Worm (Caenorhabditis elegans): Measurements from ENCODE around the gene F53F4.16.

Gene F53F4.16

DNA sequence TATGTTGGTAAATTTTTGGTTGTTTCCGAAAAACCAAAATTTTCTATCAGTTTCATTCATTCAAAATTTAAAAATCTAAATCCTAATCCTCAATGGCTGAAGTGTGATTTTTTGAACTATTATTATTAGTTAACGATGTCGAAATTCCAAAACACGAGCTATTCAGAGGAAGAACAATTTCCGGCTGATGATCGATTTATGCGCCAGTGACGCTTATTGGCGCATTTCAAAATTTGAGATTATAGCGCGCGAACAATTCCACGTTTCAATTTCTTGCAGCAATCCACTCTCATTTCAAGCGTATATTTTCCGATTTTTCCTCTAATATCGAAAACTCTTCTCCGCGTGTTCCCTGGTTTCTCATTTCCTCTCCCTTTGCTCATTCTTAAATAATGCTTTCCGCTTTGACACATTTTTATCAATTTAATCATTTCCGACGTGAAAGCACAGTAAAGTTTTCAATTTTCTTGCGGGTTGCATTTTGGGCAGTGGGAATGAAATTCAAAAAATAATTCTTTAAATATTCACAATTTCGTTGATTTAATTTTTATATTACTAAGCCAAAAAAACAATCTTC, 42.8 kb upstream of the F53F4.16 start (continued):
- peak; percentile 46 for TF ChIP-seq snpc-3.4 (tag; optimal IDR thresholded peaks at IDR 0.05)
- no peak for TF ChIP-seq fkh-3 (tag; optimal IDR thresholded peaks at IDR 0.05)
- TF ChIP-seq nhr-120 (GFP tag; IDR thresholded peaks at IDR 0.05), result no peak
- TF ChIP-seq rec-8 (tag; optimal IDR thresholded peaks at IDR 0.05), result no peak
- TF ChIP-seq snpc-1.3 (tag; optimal IDR thresholded peaks at IDR 0.05; ENCODE audit: insufficient read depth), result no peak
- TF ChIP-seq unc-130 (GFP tag; optimal IDR thresholded peaks at IDR 0.05), result no peak
- no peak for TF ChIP-seq bed-2 (GFP tag; IDR thresholded peaks at IDR 0.05)
- peak; percentile 71 for TF ChIP-seq dox-1 (GFP tag; IDR thresholded peaks at IDR 0.05)
- no peak for TF ChIP-seq Y67H2A.10 (GFP tag; conservative IDR thresholded peaks at IDR 0.05)
- no peak for TF ChIP-seq K11D2.4 (GFP tag; IDR thresholded peaks at IDR 0.05)
- no peak for TF ChIP-seq C17E4.6 (GFP tag; IDR thresholded peaks at IDR 0.05)
- TF ChIP-seq ztf-25 (GFP tag; IDR thresholded peaks at IDR 0.05), result no peak
- TF ChIP-seq nfyb-1 (GFP tag; IDR thresholded peaks at IDR 0.05), result no peak
- TF ChIP-seq ceh-100 (GFP tag; IDR thresholded peaks at IDR 0.05), result no peak
- peak; percentile 46; the same call in 1 of the 2 replicates for TF ChIP-seq ceh-91 (GFP tag; IDR thresholded peaks at IDR 0.05)
- TF ChIP-seq snpc-1.1 (tag; optimal IDR thresholded peaks at IDR 0.05; ENCODE audit: insufficient read depth), result no peak
- no peak for TF ChIP-seq attf-5 (GFP tag; optimal IDR thresholded peaks at IDR 0.05)
- 0 out of 2 replicates have a peak, but pooled peaks have one; percentile 68 for TF ChIP-seq Y53G8AR.9 (GFP tag; conservative IDR thresholded peaks at IDR 0.05)
- no peak for TF ChIP-seq mel-28 (tag; optimal IDR thresholded peaks at IDR 0.05; ENCODE audit: borderline replicate concordance)
- no peak for TF ChIP-seq ekl-4 (GFP tag; IDR thresholded peaks at IDR 0.05)
- TF ChIP-seq F57A8.1 (GFP tag; optimal IDR thresholded peaks at IDR 0.05), result no peak
- TF ChIP-seq tlf-1 (GFP tag; optimal IDR thresholded peaks at IDR 0.05), result peak; percentile 37
- peak; percentile 67; the same call in 1 of the 2 replicates for TF ChIP-seq madf-3 (GFP tag; IDR thresholded peaks at IDR 0.05)
- no peak for TF ChIP-seq K12H6.12 (tag; optimal IDR thresholded peaks at IDR 0.05)
- no peak for TF ChIP-seq nfya-1 (tag; optimal IDR thresholded peaks at IDR 0.05; ENCODE audit: borderline replicate concordance, insufficient read depth)
- no peak for TF ChIP-seq T26A5.8 (tag; optimal IDR thresholded peaks at IDR 0.05)
- no peak for TF ChIP-seq F37B4.10 (GFP tag; IDR thresholded peaks at IDR 0.05)
- TF ChIP-seq athp-1 (tag; optimal IDR thresholded peaks at IDR 0.05), result peak; percentile 53
- no peak for TF ChIP-seq nhr-90 (tag; optimal IDR thresholded peaks at IDR 0.05)
- TF ChIP-seq F10E7.11 (tag; optimal IDR thresholded peaks at IDR 0.05), result no peak
- peak; percentile 60 for TF ChIP-seq pbrm-1 (GFP tag; IDR thresholded peaks at IDR 0.05)
- TF ChIP-seq zim-3 (tag; optimal IDR thresholded peaks at IDR 0.05), result no peak
- no peak for TF ChIP-seq ama-1 (optimal IDR thresholded peaks at IDR 0.05)
- TF ChIP-seq ama-1 (GFP tag; optimal IDR thresholded peaks at IDR 0.05), result no peak
- peak; percentile 38 for TF ChIP-seq lin-54 (GFP tag; optimal IDR thresholded peaks at IDR 0.05)
- TF ChIP-seq egl-44 (GFP tag; IDR thresholded peaks at IDR 0.05), result no peak
- TF ChIP-seq ztf-28 (GFP tag; IDR thresholded peaks at IDR 0.05), result no peak
- TF ChIP-seq somi-1 (GFP tag; optimal IDR thresholded peaks at IDR 0.05), result no peak
- peak; percentile 91 for TF ChIP-seq ztf-18 (tag; optimal IDR thresholded peaks at IDR 0.05)
- TF ChIP-seq F39B2.1 (GFP tag; IDR thresholded peaks at IDR 0.05), result no peak
- no peak for TF ChIP-seq cebp-1 (GFP tag; IDR thresholded peaks at IDR 0.05)
- TF ChIP-seq cebp-1 (tag; optimal IDR thresholded peaks at IDR 0.05), result peak; percentile 70
- no peak for TF ChIP-seq C06A6.2 (GFP tag; conservative IDR thresholded peaks at IDR 0.05)
- TF ChIP-seq Y95B8A.8 (GFP tag; IDR thresholded peaks at IDR 0.05), result 0 out of 2 replicates have a peak, but pooled peaks have one; percentile 5
- TF ChIP-seq ceh-27 (GFP tag; optimal IDR thresholded peaks at IDR 0.05), result peak; percentile 6

Measured in whole organism, young adult.